Worm (Caenorhabditis elegans) whole organism, L3 larva: ENCODE data around the gene sssh-1.

ENCODE experiments used
- elt-1 ChIP-seq: fragments of 150-350 bp; optimal IDR thresholded peaks from 2 replicates; lab custom pipeline; 2014; ENCODE audit warnings: missing biosample characterization, missing genetic modification characterization
- fkh-10 ChIP-seq: sonication (generic microtip); optimal IDR thresholded peaks from 2 replicates; lab custom pipeline; 2017; ENCODE audit warnings: missing biosample characterization, missing genetic modification reagents, missing genetic modification characterization
- lin-15B ChIP-seq: fragments of 150-350 bp; optimal IDR thresholded peaks from 2 replicates; lab custom pipeline; 2014; ENCODE audit warnings: missing biosample characterization, missing genetic modification characterization
- lin-39 ChIP-seq: fragments of 150-350 bp; optimal IDR thresholded peaks from 2 replicates; lab custom pipeline; 2018; ENCODE audit warnings: missing biosample characterization, missing genetic modification reagents, missing genetic modification characterization
- mdl-1 ChIP-seq: fragments of 150-350 bp; optimal IDR thresholded peaks from 2 replicates; lab custom pipeline; 2014; ENCODE audit warnings: missing biosample characterization, missing genetic modification characterization
- nhr-25 ChIP-seq: sonication (generic microtip); optimal IDR thresholded peaks from 2 replicates; lab custom pipeline; 2017; ENCODE audit warnings: missing biosample characterization, missing genetic modification characterization
- nhr-67 ChIP-seq: fragments of 150-350 bp; optimal IDR thresholded peaks from 2 replicates; lab custom pipeline; 2014; ENCODE audit warnings: missing biosample characterization, missing genetic modification characterization
- pha-4 ChIP-seq: fragments of 150-350 bp; optimal IDR thresholded peaks from 2 replicates; lab custom pipeline; 2014; ENCODE audit warnings: missing biosample characterization, missing genetic modification reagents, missing genetic modification characterization
- unc-62 ChIP-seq: fragments of 150-350 bp; sonication (generic microtip); optimal IDR thresholded peaks from 4 replicates; lab custom pipeline; 2014; ENCODE audit warnings: missing biosample characterization, missing genetic modification reagents, missing genetic modification characterization

- TF ChIP-seq unc-62 (GFP tag; lab: Kevin White, UChicago) = no peak
- TF ChIP-seq fkh-10 (GFP tag; lab: Kevin White, UChicago) = no peak
- TF ChIP-seq mdl-1 (tag; lab: Kevin White, UChicago) = no peak
- TF ChIP-seq nhr-67 (tag; lab: Kevin White, UChicago) = no peak
- no peak for TF ChIP-seq elt-1 (tag; lab: Kevin White, UChicago)
- no peak for TF ChIP-seq lin-39
- TF ChIP-seq pha-4 (tag; lab: Kevin White, UChicago) = no peak
- TF ChIP-seq nhr-25 (tag; lab: Kevin White, UChicago) = no peak
- no peak for TF ChIP-seq lin-15B (tag; lab: Kevin White, UChicago)
Measured at ce11 chrX:14828766-14829165, 47.0 kb upstream of the sssh-1 start.
